Worm (Caenorhabditis elegans): ENCODE data around the gene pfas-1.

The pfas-1 gene

DNA sequence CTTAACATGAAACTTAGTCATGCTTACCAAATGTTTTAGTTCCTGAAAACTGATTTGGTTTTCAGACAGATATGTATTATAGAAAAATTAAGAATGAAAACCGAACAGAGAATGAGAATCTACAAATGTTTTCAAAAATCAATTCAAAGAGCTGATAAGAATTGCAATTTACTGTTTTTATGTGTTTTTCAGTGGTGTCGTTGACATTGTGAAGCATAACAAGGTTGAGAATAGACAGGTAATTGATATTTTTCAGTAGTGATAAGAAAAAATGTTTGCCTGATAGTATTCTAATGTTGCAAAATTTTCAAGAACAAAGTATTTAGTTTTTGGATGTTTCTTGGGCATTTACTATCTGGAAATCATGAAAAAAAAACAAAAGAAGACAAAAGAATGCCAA lies at the start of gene pfas-1:
Gene pfas-1 (minus strand): TSS at position 49 of the 400 bp plus-strand sequence.
- no peak for TF ChIP-seq lsl-1 (GFP tag; optimal IDR thresholded peaks at IDR 0.05)
- peak; percentile 61 for TF ChIP-seq nhr-80 (tag; optimal IDR thresholded peaks at IDR 0.05)

DNA sequence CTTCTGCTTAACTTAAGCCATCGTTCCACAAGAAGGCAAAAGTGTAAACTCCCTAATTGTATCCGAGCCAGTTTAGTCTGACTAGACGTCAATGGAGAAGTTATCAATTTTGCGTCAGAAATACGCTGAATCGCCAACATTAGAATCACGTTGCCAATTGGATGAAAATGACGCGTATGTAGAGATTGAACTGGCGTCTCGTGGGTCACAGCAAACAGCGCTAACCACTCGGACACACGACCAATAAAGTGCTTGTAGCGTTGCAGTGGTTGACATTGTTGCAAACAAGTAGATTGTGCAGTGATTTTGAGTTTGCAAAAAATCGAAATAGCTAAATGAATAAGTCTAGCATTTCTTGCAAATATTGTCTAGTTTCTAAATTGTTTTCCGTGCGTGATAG lies 46.5 kb upstream of the pfas-1 start:
- 0 out of 2 replicates have a peak, but pooled peaks have one; percentile 28 for TF ChIP-seq ceh-100 (GFP tag; IDR thresholded peaks at IDR 0.05)
- peak; percentile 57 for TF ChIP-seq F33H1.4 (GFP tag; IDR thresholded peaks at IDR 0.05)
- TF ChIP-seq snpc-1.3 (tag; optimal IDR thresholded peaks at IDR 0.05; ENCODE audit: insufficient read depth): peak; percentile 92
- TF ChIP-seq T26A5.8 (tag; optimal IDR thresholded peaks at IDR 0.05): peak; percentile 79
- peak; percentile 72; the same call in 1 of the 2 replicates for TF ChIP-seq attf-6 (GFP tag; IDR thresholded peaks at IDR 0.05)
- peak; percentile 91 for TF ChIP-seq mes-4 (tag; optimal IDR thresholded peaks at IDR 0.05)
- TF ChIP-seq F49E8.2 (tag; optimal IDR thresholded peaks at IDR 0.05; ENCODE audit: insufficient read depth): peak; percentile 90
- peak; percentile 77 for TF ChIP-seq lin-54 (GFP tag; optimal IDR thresholded peaks at IDR 0.05)
- peak; percentile 82 for TF ChIP-seq F23B12.7 (tag; optimal IDR thresholded peaks at IDR 0.05; ENCODE audit: insufficient read depth)
- TF ChIP-seq bed-1 (GFP tag; IDR thresholded peaks at IDR 0.05): no peak
- peak; percentile 45 for TF ChIP-seq tbx-9 (tag; optimal IDR thresholded peaks at IDR 0.05; ENCODE audit: borderline replicate concordance)
- TF ChIP-seq B0019.2 (GFP tag; conservative IDR thresholded peaks at IDR 0.05): peak; percentile 62; the same call in 1 of the 2 replicates
- TF ChIP-seq F37B4.10 (GFP tag; IDR thresholded peaks at IDR 0.05): 0 out of 2 replicates have a peak, but pooled peaks have one; percentile 71
- TF ChIP-seq chd-7 (tag; optimal IDR thresholded peaks at IDR 0.05): peak; percentile 90
- TF ChIP-seq C06A6.2 (GFP tag; conservative IDR thresholded peaks at IDR 0.05): no peak
- TF ChIP-seq ama-1 (optimal IDR thresholded peaks at IDR 0.05): no peak
- TF ChIP-seq ama-1 (GFP tag; optimal IDR thresholded peaks at IDR 0.05): peak; percentile 87 to 95
- TF ChIP-seq dpff-1 (tag; optimal IDR thresholded peaks at IDR 0.05): no peak
- TF ChIP-seq snpc-4 (GFP tag; optimal IDR thresholded peaks at IDR 0.05): peak; percentile 78
- peak in 3 of 4 experiments; percentile 2 to 66 (median 42) for TF ChIP-seq snpc-4 (tag; optimal IDR thresholded peaks at IDR 0.05)
- TF ChIP-seq pha-4 (tag; optimal IDR thresholded peaks at IDR 0.05): peak; percentile 47
- peak; percentile 71 for TF ChIP-seq hmg-1.2 (GFP tag; IDR thresholded peaks at IDR 0.05)
- peak; percentile 62 for TF ChIP-seq F10E7.11 (tag; optimal IDR thresholded peaks at IDR 0.05)
- TF ChIP-seq nhr-80 (tag; optimal IDR thresholded peaks at IDR 0.05): peak; percentile 70
- no peak for TF ChIP-seq aptf-2 (GFP tag; conservative IDR thresholded peaks at IDR 0.05)
- TF ChIP-seq nhr-27 (tag; optimal IDR thresholded peaks at IDR 0.05): no peak
- TF ChIP-seq F57C9.4 (tag; optimal IDR thresholded peaks at IDR 0.05): peak; percentile 64
- 0 out of 2 replicates have a peak, but pooled peaks have one; percentile 63 for TF ChIP-seq Y95B8A.8 (GFP tag; IDR thresholded peaks at IDR 0.05)
- TF ChIP-seq him-1 (tag; optimal IDR thresholded peaks at IDR 0.05): peak; percentile 88
- peak; percentile 26 for TF ChIP-seq F22D6.2 (tag; optimal IDR thresholded peaks at IDR 0.05)
- peak; percentile 17 for TF ChIP-seq B0035.1 (tag; optimal IDR thresholded peaks at IDR 0.05)
- peak; percentile 96 for TF ChIP-seq cebp-2 (GFP tag; IDR thresholded peaks at IDR 0.05)
- 0 out of 2 replicates have a peak, but pooled peaks have one; percentile 44 for TF ChIP-seq Y79H2A.3 (GFP tag; conservative IDR thresholded peaks at IDR 0.05)
- TF ChIP-seq sea-2 (GFP tag; IDR thresholded peaks at IDR 0.05): no peak
- peak; percentile 74; the same call in 1 of the 2 replicates for TF ChIP-seq Y53F4B.3 (GFP tag; IDR thresholded peaks at IDR 0.05)
- TF ChIP-seq nhr-90 (tag; optimal IDR thresholded peaks at IDR 0.05): peak; percentile 98
- TF ChIP-seq attf-3 (GFP tag; conservative IDR thresholded peaks at IDR 0.05): 0 out of 2 replicates have a peak, but pooled peaks have one; percentile 26
- peak; percentile 26 for TF ChIP-seq unc-62 (GFP tag; optimal IDR thresholded peaks at IDR 0.05)
- TF ChIP-seq somi-1 (GFP tag; optimal IDR thresholded peaks at IDR 0.05): peak; percentile 51
- peak; percentile 29 for TF ChIP-seq gei-17 (GFP tag; optimal IDR thresholded peaks at IDR 0.05)
- TF ChIP-seq tbp1 (GFP tag; optimal IDR thresholded peaks at IDR 0.05): peak; percentile 98
- peak; percentile 64 for TF ChIP-seq ceh-79 (tag; optimal IDR thresholded peaks at IDR 0.05)
- peak; percentile 87 for TF ChIP-seq sptf-2 (GFP tag; optimal IDR thresholded peaks at IDR 0.05)
- TF ChIP-seq cebp-1 (GFP tag; IDR thresholded peaks at IDR 0.05): peak; percentile 50; the same call in 1 of the 2 replicates
- no peak for TF ChIP-seq cebp-1 (tag; optimal IDR thresholded peaks at IDR 0.05)
- TF ChIP-seq mxl-1 (tag; optimal IDR thresholded peaks at IDR 0.05): peak; percentile 92
